Fruit fly (Drosophila melanogaster) whole organism, prepupa: ENCODE results near the gene CG3081.

Experiments
- Blimp-1 ChIP-seq: fragments of 200-800 bp; sonication (Bioruptor generic); optimal IDR thresholded peaks from 3 replicates; lab custom pipeline; 2017; ENCODE audit warnings: missing biosample characterization, missing genetic modification characterization, mild to moderate bottlenecking, moderate library complexity, missing genetic modification reagents
- CG10631 ChIP-seq: fragments of 200-800 bp; sonication (Bioruptor generic); optimal IDR thresholded peaks from 2 replicates; lab custom pipeline; 2016; ENCODE audit warnings: missing biosample characterization, missing genetic modification characterization
- CG10669 ChIP-seq: fragments of 200-800 bp; sonication (Bioruptor generic); optimal IDR thresholded peaks from 3 replicates; lab custom pipeline; 2018; ENCODE audit warnings: missing biosample characterization, mild to moderate bottlenecking, missing genetic modification characterization, moderate library complexity
- CG11294 ChIP-seq: fragments of 200-800 bp; sonication (Bioruptor generic); IDR thresholded peaks from 2 replicates; pipeline ENCODE4 v1.3.6; 2022; ENCODE audit warnings: missing biosample characterization, missing genetic modification characterization
- CG11762 ChIP-seq: fragments of 200-800 bp; sonication (Bioruptor generic); optimal IDR thresholded peaks from 3 replicates; lab custom pipeline; 2016; ENCODE audit warnings: missing biosample characterization, missing genetic modification characterization; ENCODE audit not compliant: insufficient read depth
- CG11902 ChIP-seq: fragments of 200-800 bp; sonication (Bioruptor generic); optimal IDR thresholded peaks from 3 replicates; lab custom pipeline; 2016; ENCODE audit warnings: missing biosample characterization, missing genetic modification characterization
- CG15336 ChIP-seq: fragments of 200-800 bp; sonication (Bioruptor generic); IDR thresholded peaks from 2 replicates; pipeline ENCODE4 v1.3.6; 2022; ENCODE audit warnings: missing biosample characterization, missing genetic modification characterization
- CG1621 ChIP-seq: fragments of 200-800 bp; sonication (Bioruptor generic); optimal IDR thresholded peaks from 3 replicates; lab custom pipeline; 2018; ENCODE audit warnings: missing biosample characterization, mild to moderate bottlenecking, missing genetic modification characterization
- CG16779 ChIP-seq: fragments of 200-800 bp; sonication (Bioruptor generic); optimal IDR thresholded peaks from 3 replicates; lab custom pipeline; 2017; ENCODE audit warnings: missing biosample characterization, mild to moderate bottlenecking, missing genetic modification characterization
- CG3032 ChIP-seq: fragments of 200-800 bp; optimal IDR thresholded peaks from 2 replicates; lab custom pipeline; 2019; ENCODE audit warnings: missing biosample characterization, mild to moderate bottlenecking, missing genetic modification characterization, moderate library complexity
- CG31627 ChIP-seq: fragments of 200-800 bp; sonication (Bioruptor generic); optimal IDR thresholded peaks from 3 replicates; lab custom pipeline; 2016; ENCODE audit warnings: missing biosample characterization, missing genetic modification characterization
- CG32006 ChIP-seq: fragments of 200-800 bp; sonication (Bioruptor generic); optimal IDR thresholded peaks from 3 replicates; lab custom pipeline; 2017; ENCODE audit warnings: missing biosample characterization, mild to moderate bottlenecking, missing genetic modification characterization
- CG34406 ChIP-seq: fragments of 200-800 bp; sonication (Bioruptor generic); optimal IDR thresholded peaks from 3 replicates; lab custom pipeline; 2016; ENCODE audit warnings: missing biosample characterization, missing genetic modification characterization
- CG3919 ChIP-seq: fragments of 200-800 bp; sonication (Bioruptor generic); optimal IDR thresholded peaks from 3 replicates; lab custom pipeline; 2016; ENCODE audit warnings: missing biosample characterization, missing genetic modification characterization
- CG4318 ChIP-seq: fragments of 200-800 bp; sonication (Bioruptor generic); optimal IDR thresholded peaks from 3 replicates; lab custom pipeline; 2017; ENCODE audit warnings: missing biosample characterization, mild to moderate bottlenecking, missing genetic modification characterization
- CG6163 ChIP-seq: fragments of 200-800 bp; sonication (Bioruptor generic); IDR thresholded peaks from 3 replicates; pipeline ENCODE4 v1.3.6; 2022; ENCODE audit warnings: missing biosample characterization, missing genetic modification characterization
- CG6808 ChIP-seq: fragments of 200-800 bp; sonication (Bioruptor generic); optimal IDR thresholded peaks from 3 replicates; lab custom pipeline; 2017; ENCODE audit warnings: missing biosample characterization, missing genetic modification characterization, mild to moderate bottlenecking, moderate library complexity, missing genetic modification reagents
- CG6854 ChIP-seq: fragments of 200-800 bp; sonication (Bioruptor generic); optimal IDR thresholded peaks from 2 replicates; lab custom pipeline; 2017; ENCODE audit warnings: missing biosample characterization, mild to moderate bottlenecking, missing genetic modification characterization
- CG7368 ChIP-seq: fragments of 200-800 bp; sonication (Bioruptor generic); optimal IDR thresholded peaks from 3 replicates; lab custom pipeline; 2016; ENCODE audit warnings: missing biosample characterization, missing genetic modification characterization
- CG8119 ChIP-seq: fragments of 200-800 bp; sonication (Bioruptor generic); IDR thresholded peaks from 3 replicates; pipeline ENCODE4 v1.3.6; 2022; ENCODE audit warnings: missing biosample characterization, missing genetic modification characterization
- CG8319 ChIP-seq: fragments of 200-800 bp; sonication (Bioruptor generic); optimal IDR thresholded peaks from 3 replicates; lab custom pipeline; 2016; ENCODE audit warnings: missing biosample characterization, missing genetic modification characterization
- CG8632 ChIP-seq: fragments of 200-800 bp; sonication (Bioruptor generic); optimal IDR thresholded peaks from 3 replicates; lab custom pipeline; 2016; ENCODE audit warnings: missing biosample characterization, missing genetic modification characterization
- Eip75B ChIP-seq: fragments of 200-800 bp; sonication (Bioruptor generic); optimal IDR thresholded peaks from 3 replicates; lab custom pipeline; 2016; ENCODE audit warnings: missing biosample characterization, missing genetic modification characterization
- Ets21C ChIP-seq: fragments of 200-800 bp; sonication (Bioruptor generic); optimal IDR thresholded peaks from 3 replicates; lab custom pipeline; 2016; ENCODE audit warnings: missing biosample characterization, missing genetic modification characterization
- Ets96B ChIP-seq: fragments of 200-800 bp; optimal IDR thresholded peaks from 2 replicates; lab custom pipeline; 2019; ENCODE audit warnings: missing biosample characterization, mild to moderate bottlenecking, missing genetic modification characterization, moderate library complexity
- Gug ChIP-seq: fragments of 200-800 bp; sonication (Bioruptor generic); IDR thresholded peaks from 2 replicates; pipeline ENCODE4 v1.3.6; 2022; ENCODE audit warnings: missing biosample characterization, missing genetic modification characterization
- Hr38 ChIP-seq: sonication (Bioruptor generic); optimal IDR thresholded peaks from 2 replicates; lab custom pipeline; 2016; ENCODE audit warnings: missing biosample characterization, missing genetic modification characterization
- Hr39 ChIP-seq: fragments of 200-800 bp; sonication (Bioruptor generic); optimal IDR thresholded peaks from 2 replicates; lab custom pipeline; 2016; ENCODE audit warnings: missing biosample characterization, missing genetic modification characterization
- Lpt ChIP-seq: fragments of 200-800 bp; sonication (Bioruptor generic); optimal IDR thresholded peaks from 3 replicates; lab custom pipeline; 2016; ENCODE audit warnings: missing biosample characterization, missing genetic modification characterization
- Met ChIP-seq: fragments of 200-800 bp; sonication (Bioruptor generic); optimal IDR thresholded peaks from 3 replicates; lab custom pipeline; 2016; ENCODE audit warnings: missing biosample characterization, missing genetic modification characterization
- OdsH ChIP-seq: fragments of 200-800 bp; sonication (Bioruptor generic); optimal IDR thresholded peaks from 3 replicates; lab custom pipeline; 2016; ENCODE audit warnings: missing biosample characterization, missing genetic modification characterization
- Smox ChIP-seq: fragments of 200-800 bp; sonication (Bioruptor generic); optimal IDR thresholded peaks from 3 replicates; lab custom pipeline; 2016; ENCODE audit warnings: missing biosample characterization, missing genetic modification characterization
- Sox102F ChIP-seq: fragments of 200-800 bp; sonication (Bioruptor generic); optimal IDR thresholded peaks from 2 replicates; lab custom pipeline; 2016; ENCODE audit warnings: missing biosample characterization, mild to moderate bottlenecking, missing genetic modification characterization
- Sox14 ChIP-seq: fragments of 200-800 bp; sonication (Bioruptor generic); optimal IDR thresholded peaks from 3 replicates; lab custom pipeline; 2016; ENCODE audit warnings: missing biosample characterization, missing genetic modification characterization
- Sox15 ChIP-seq: fragments of 200-800 bp; sonication (Bioruptor generic); optimal IDR thresholded peaks from 3 replicates; lab custom pipeline; 2016; ENCODE audit warnings: missing biosample characterization, missing genetic modification characterization
- achi ChIP-seq: fragments of 200-800 bp; sonication (Bioruptor generic); optimal IDR thresholded peaks from 3 replicates; lab custom pipeline; 2016; ENCODE audit warnings: missing biosample characterization, missing genetic modification characterization
- cyc ChIP-seq: fragments of 200-800 bp; sonication (Bioruptor generic); optimal IDR thresholded peaks from 3 replicates; lab custom pipeline; 2016; ENCODE audit warnings: missing biosample characterization, missing genetic modification characterization
- dac ChIP-seq: fragments of 200-800 bp; sonication (Bioruptor generic); optimal IDR thresholded peaks from 2 replicates; lab custom pipeline; 2017; ENCODE audit warnings: missing biosample characterization, mild to moderate bottlenecking, missing genetic modification characterization
- eg ChIP-seq: fragments of 200-800 bp; sonication (Bioruptor generic); IDR thresholded peaks from 3 replicates; pipeline ENCODE4 v1.3.6; 2022; ENCODE audit warnings: missing biosample characterization, missing genetic modification characterization
- esn ChIP-seq: fragments of 200-800 bp; sonication (Bioruptor generic); optimal IDR thresholded peaks from 2 replicates; lab custom pipeline; 2016; ENCODE audit warnings: missing biosample characterization, mild to moderate bottlenecking, missing genetic modification characterization, moderate library complexity
- fd59A ChIP-seq: fragments of 200-800 bp; sonication (Bioruptor generic); optimal IDR thresholded peaks from 2 replicates; lab custom pipeline; 2017; ENCODE audit warnings: missing biosample characterization, mild to moderate bottlenecking, missing genetic modification characterization, missing genetic modification reagents
- fd85E ChIP-seq: fragments of 200-800 bp; sonication (Bioruptor generic); optimal IDR thresholded peaks from 3 replicates; lab custom pipeline; 2016; ENCODE audit warnings: missing biosample characterization, missing genetic modification characterization
- lz ChIP-seq: fragments of 200-800 bp; sonication (Bioruptor generic); optimal IDR thresholded peaks from 3 replicates; lab custom pipeline; 2016; ENCODE audit warnings: missing biosample characterization, missing genetic modification characterization
- net ChIP-seq: fragments of 200-800 bp; sonication (Bioruptor generic); optimal IDR thresholded peaks from 3 replicates; lab custom pipeline; 2016; ENCODE audit warnings: missing biosample characterization, missing genetic modification characterization
- pdm3 ChIP-seq: fragments of 200-800 bp; sonication (Bioruptor generic); optimal IDR thresholded peaks from 3 replicates; lab custom pipeline; 2016; ENCODE audit warnings: missing biosample characterization, missing genetic modification characterization
- salr ChIP-seq, 2 experiments: fragments of 200-800 bp; sonication (Bioruptor generic); optimal IDR thresholded peaks; 3 replicates each; lab custom pipeline; 2016 to 2018; ENCODE audit warnings: missing biosample characterization in 2 of 2, missing genetic modification characterization in 2 of 2, mild to moderate bottlenecking in 1 of 2
- spab ChIP-seq: fragments of 200-800 bp; sonication (Bioruptor generic); optimal IDR thresholded peaks from 2 replicates; lab custom pipeline; 2017; ENCODE audit warnings: missing biosample characterization, mild to moderate bottlenecking, missing genetic modification characterization, missing genetic modification reagents
- ss ChIP-seq, 2 experiments: fragments of 200-800 bp; sonication (Bioruptor generic); optimal IDR thresholded peaks; 2 replicates in 1 of 2; 3 replicates in 1 of 2; lab custom pipeline; 2017 to 2018; ENCODE audit warnings: mild to moderate bottlenecking in 2 of 2, missing biosample characterization in 2 of 2, missing genetic modification characterization in 2 of 2, moderate library complexity in 1 of 2
- svp ChIP-seq: fragments of 200-800 bp; sonication (Bioruptor generic); peaks from one replicate; lab custom pipeline; 2016; ENCODE audit warnings: missing biosample characterization, missing genetic modification characterization
- topi ChIP-seq: fragments of 200-800 bp; sonication (Bioruptor generic); optimal IDR thresholded peaks from 3 replicates; lab custom pipeline; 2016; ENCODE audit warnings: missing biosample characterization, missing genetic modification characterization

The CG3081 gene

DNA sequence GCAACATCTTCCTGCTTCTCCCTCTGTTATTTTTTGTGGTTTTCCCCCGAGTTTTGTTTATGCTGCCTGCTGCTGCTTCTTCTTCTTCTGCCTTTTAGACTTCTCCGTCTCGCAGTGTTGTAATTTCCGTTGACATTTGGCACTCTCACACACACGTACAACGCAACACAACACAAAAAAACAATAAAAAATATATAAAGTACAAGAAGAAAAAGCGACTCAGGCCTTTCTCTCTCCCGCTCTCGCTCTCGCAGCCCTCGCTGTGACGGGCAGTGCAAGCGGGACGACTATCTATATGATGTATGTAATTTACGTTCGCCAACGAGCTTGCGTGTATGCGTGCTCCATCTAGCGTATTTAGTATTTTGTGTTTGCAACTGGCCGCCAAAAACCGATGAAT is 42.4 kb upstream of the CG3081 start (continued):
- TF ChIP-seq CG11762 (no peak), CG32006 (GFP tag; lab: Kevin White, UChicago) (peak; percentile 81), Met (peak; percentile 50), CG4318 (GFP tag; lab: Kevin White, UChicago) (peak; percentile 25), CG8632 (GFP tag; lab: Kevin White, UChicago) (peak; percentile 37), Sox15 (GFP tag; lab: Kevin White, UChicago) (no peak), spab (GFP tag; lab: Kevin White, UChicago) (peak; percentile 71), Ets21C (GFP tag; lab: Kevin White, UChicago) (no peak)

DNA sequence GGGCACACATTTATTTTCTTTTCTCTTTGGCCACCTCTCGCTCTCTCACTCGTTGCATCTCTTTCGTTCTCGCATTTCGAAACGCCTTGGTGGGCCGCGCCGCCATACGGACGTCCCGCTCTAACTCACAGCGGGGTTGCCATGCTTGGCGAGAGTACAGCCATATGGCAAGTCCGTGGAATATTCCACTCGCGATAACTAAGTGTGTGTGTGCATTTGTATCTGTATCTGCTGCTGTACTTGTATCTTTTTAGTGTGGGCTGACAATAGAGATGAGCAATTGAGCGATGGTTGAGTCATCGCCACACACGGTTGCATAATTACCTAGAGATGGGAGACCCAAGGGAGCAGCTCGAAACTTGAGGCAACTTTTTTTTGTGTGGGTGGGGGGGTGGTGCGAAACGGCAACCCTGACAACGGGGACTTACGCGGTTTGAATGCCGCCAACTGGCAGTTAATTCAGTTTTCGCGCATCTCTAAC is 40.7 kb upstream of the CG3081 start:
- TF ChIP-seq CG3919 (GFP tag; lab: Kevin White, UChicago) (peak; percentile 82), ss (GFP tag; optimal IDR thresholded peaks at IDR 0.05; lab: Kevin White, UChicago) (peak; percentile 67 to 71), CG11902 (peak; percentile 83), CG15336 (GFP tag; lab: Robert Waterston, UW) (peak; percentile 73), Sox14 (peak; percentile 82), achi (GFP tag; lab: Kevin White, UChicago) (peak; percentile 72), Sox15 (GFP tag; lab: Kevin White, UChicago) (peak; percentile 78), CG4318 (GFP tag; lab: Kevin White, UChicago) (peak; percentile 47), CG8119 (GFP tag; lab: Robert Waterston, UW) (peak; percentile 78), Hr38 (GFP tag; lab: Kevin White, UChicago) (peak; percentile 38), CG34406 (GFP tag; lab: Kevin White, UChicago) (peak; percentile 79), Hr39 (GFP tag; lab: Kevin White, UChicago) (peak; percentile 88), svp (peak; percentile 95), CG10669 (GFP tag; lab: Kevin White, UChicago) (peak; percentile 72), CG11294 (GFP tag; lab: Robert Waterston, UW) (peak; percentile 81), topi (GFP tag; lab: Kevin White, UChicago) (peak; percentile 89), OdsH (GFP tag; lab: Kevin White, UChicago) (peak; percentile 84), CG3032 (tag; lab: Kevin White, UChicago) (peak; percentile 67), lz (GFP tag; lab: Kevin White, UChicago) (peak; percentile 91), Gug (GFP tag; lab: Robert Waterston, UW) (peak; percentile 74), CG6854 (GFP tag; lab: Kevin White, UChicago) (peak; percentile 67), CG6163 (GFP tag; lab: Robert Waterston, UW) (peak; percentile 90), CG7368 (peak; percentile 80), spab (GFP tag; lab: Kevin White, UChicago) (peak; percentile 17), CG10631 (GFP tag; lab: Kevin White, UChicago) (peak; percentile 80), dac (peak; percentile 60), Blimp-1 (GFP tag; lab: Kevin White, UChicago) (peak; percentile 54), salr (GFP tag; optimal IDR thresholded peaks at IDR 0.05; lab: Kevin White, UChicago) (peak; percentile 32 to 47), CG1621 (tag; lab: Kevin White, UChicago) (peak; percentile 74), fd59A (GFP tag; lab: Kevin White, UChicago) (peak; percentile 27), Smox (GFP tag; lab: Kevin White, UChicago) (peak; percentile 87), CG6808 (GFP tag; lab: Kevin White, UChicago) (peak; percentile 53), Lpt (GFP tag; lab: Kevin White, UChicago) (peak; percentile 63), net (GFP tag; lab: Kevin White, UChicago) (peak; percentile 78), Eip75B (GFP tag; lab: Kevin White, UChicago) (peak; percentile 68), Sox102F (GFP tag; lab: Kevin White, UChicago) (peak; percentile 77), esn (peak; percentile 84), CG8319 (peak; percentile 73), pdm3 (GFP tag; lab: Kevin White, UChicago) (peak; percentile 84), CG16779 (tag; lab: Kevin White, UChicago) (peak; percentile 66), fd85E (peak; percentile 59), eg (GFP tag; lab: Robert Waterston, UW) (peak; percentile 92), CG31627 (GFP tag; lab: Kevin White, UChicago) (peak; percentile 89), cyc (peak; percentile 89), Ets96B (peak; percentile 61), Met (peak; percentile 86)
